Worm (Caenorhabditis elegans) whole organism, late embryonic: ENCODE data around the gene F52F10.2.
A peak's percentile ranks its signal among the peaks of the same experiment; 100 is the strongest.

ENCODE experiments used
- T23F11.4 ChIP-seq: fragments of 200-800 bp; sonication (Bioruptor generic); optimal IDR thresholded peaks from 2 replicates; lab custom pipeline; 2018; ENCODE audit warnings: mild to moderate bottlenecking, missing genetic modification characterization, missing compliant biosample characterization
- ahr-1 ChIP-seq: sonication (generic microtip); optimal IDR thresholded peaks from 2 replicates; lab custom pipeline; 2016; ENCODE audit warnings: missing genetic modification characterization, missing compliant biosample characterization
- ceh-19 ChIP-seq: fragments of 200-800 bp; sonication (Bioruptor generic); optimal IDR thresholded peaks from 2 replicates; lab custom pipeline; 2018; ENCODE audit warnings: mild to moderate bottlenecking, missing genetic modification characterization, missing compliant biosample characterization
- ceh-2 ChIP-seq: sonication (generic microtip); optimal IDR thresholded peaks from 2 replicates; lab custom pipeline; 2016; ENCODE audit warnings: missing genotype, missing genetic modification characterization, missing compliant biosample characterization
- ceh-24 ChIP-seq: sonication (generic microtip); optimal IDR thresholded peaks from 2 replicates; lab custom pipeline; 2016; ENCODE audit warnings: mild to moderate bottlenecking, missing genetic modification characterization, missing compliant biosample characterization
- ceh-34 ChIP-seq: sonication (generic microtip); optimal IDR thresholded peaks from 2 replicates; lab custom pipeline; 2016; ENCODE audit warnings: mild to moderate bottlenecking, missing genetic modification characterization, missing compliant biosample characterization
- ceh-6 ChIP-seq: fragments of 200-800 bp; sonication (Bioruptor generic); optimal IDR thresholded peaks from 2 replicates; lab custom pipeline; 2018; ENCODE audit warnings: mild to moderate bottlenecking, missing genetic modification characterization, missing compliant biosample characterization
- ceh-9 ChIP-seq: sonication (generic microtip); optimal IDR thresholded peaks from 2 replicates; lab custom pipeline; 2016; ENCODE audit warnings: mild to moderate bottlenecking, missing genetic modification characterization, inconsistent platforms, missing compliant biosample characterization
- dmd-4 ChIP-seq: sonication (generic microtip); optimal IDR thresholded peaks from 2 replicates; lab custom pipeline; 2016; ENCODE audit warnings: borderline replicate concordance, missing genetic modification characterization, missing compliant biosample characterization
- elt-2 ChIP-seq: sonication (generic microtip); optimal IDR thresholded peaks from 2 replicates; lab custom pipeline; 2016; ENCODE audit warnings: missing genetic modification reagents, missing genetic modification characterization, missing compliant biosample characterization
- elt-4 ChIP-seq: sonication (generic microtip); optimal IDR thresholded peaks from 2 replicates; lab custom pipeline; 2016; ENCODE audit warnings: missing genetic modification characterization, missing compliant biosample characterization
- eyg-1 ChIP-seq: sonication (generic microtip); optimal IDR thresholded peaks from 2 replicates; lab custom pipeline; 2016; ENCODE audit warnings: missing genotype, missing genetic modification characterization, missing compliant biosample characterization
- fax-1 ChIP-seq: sonication (generic microtip); optimal IDR thresholded peaks from 2 replicates; lab custom pipeline; 2016; ENCODE audit warnings: missing genotype, missing genetic modification characterization, missing compliant biosample characterization
- fkh-10 ChIP-seq: fragments of 150-350 bp; optimal IDR thresholded peaks from 2 replicates; lab custom pipeline; 2014; ENCODE audit warnings: missing biosample characterization, missing genetic modification reagents, missing genetic modification characterization
- fkh-6 ChIP-seq: sonication (generic microtip); optimal IDR thresholded peaks from 2 replicates; lab custom pipeline; 2016; ENCODE audit warnings: missing genetic modification characterization, missing compliant biosample characterization
- hlh-13 ChIP-seq: fragments of 200-800 bp; sonication (Bioruptor generic); optimal IDR thresholded peaks from 2 replicates; lab custom pipeline; 2018; ENCODE audit warnings: mild to moderate bottlenecking, missing genetic modification characterization, missing compliant biosample characterization
- hlh-30 ChIP-seq: sonication (generic microtip); optimal IDR thresholded peaks from 2 replicates; lab custom pipeline; 2017; ENCODE audit warnings: antibody characterized with exemption, missing genetic modification characterization, missing compliant biosample characterization; ENCODE audit not compliant: insufficient read depth
- hlh-6 ChIP-seq: sonication (generic microtip); optimal IDR thresholded peaks from 2 replicates; lab custom pipeline; 2016; ENCODE audit warnings: missing genotype, missing genetic modification characterization, missing compliant biosample characterization
- hlh-8 ChIP-seq: sonication (generic microtip); optimal IDR thresholded peaks from 2 replicates; lab custom pipeline; 2016; ENCODE audit warnings: missing genotype, missing genetic modification characterization, missing compliant biosample characterization
- lin-11 ChIP-seq: fragments of 200-800 bp; sonication (Bioruptor generic); optimal IDR thresholded peaks from 2 replicates; lab custom pipeline; 2018; ENCODE audit warnings: mild to moderate bottlenecking, missing genetic modification characterization, missing compliant biosample characterization
- mec-3 ChIP-seq: sonication (generic microtip); optimal IDR thresholded peaks from 2 replicates; lab custom pipeline; 2016; ENCODE audit warnings: borderline replicate concordance, missing genetic modification characterization, missing compliant biosample characterization
- nhr-232 ChIP-seq: sonication (generic microtip); optimal IDR thresholded peaks from 2 replicates; lab custom pipeline; 2016; ENCODE audit warnings: missing genetic modification characterization, missing compliant biosample characterization
- npax-4 ChIP-seq: sonication (generic microtip); optimal IDR thresholded peaks from 2 replicates; lab custom pipeline; 2016; ENCODE audit warnings: missing genetic modification characterization, missing compliant biosample characterization
- odd-2 ChIP-seq: sonication (generic microtip); optimal IDR thresholded peaks from 2 replicates; lab custom pipeline; 2017; ENCODE audit warnings: antibody characterized with exemption, mild to moderate bottlenecking, missing genetic modification characterization, missing compliant biosample characterization
- pha-4 ChIP-seq: fragments of 150-350 bp; optimal IDR thresholded peaks from 2 replicates; lab custom pipeline; 2018; ENCODE audit warnings: missing biosample characterization, missing genetic modification reagents, missing genetic modification characterization
- sdc-2 ChIP-seq: sonication (generic microtip); optimal IDR thresholded peaks from 2 replicates; lab custom pipeline; 2016; ENCODE audit warnings: missing genotype, missing genetic modification characterization, missing compliant biosample characterization
- sox-4 ChIP-seq: sonication (generic microtip); optimal IDR thresholded peaks from 2 replicates; lab custom pipeline; 2017; ENCODE audit warnings: mild to moderate bottlenecking, missing genetic modification characterization, inconsistent platforms, missing compliant biosample characterization
- tbx-2 ChIP-seq: sonication (generic microtip); optimal IDR thresholded peaks from 2 replicates; lab custom pipeline; 2016; ENCODE audit warnings: missing genetic modification characterization, missing compliant biosample characterization
- unc-55 ChIP-seq: sonication (generic microtip); optimal IDR thresholded peaks from 2 replicates; lab custom pipeline; 2017; ENCODE audit warnings: missing biosample characterization, missing genetic modification reagents, missing genetic modification characterization
- unc-86 ChIP-seq: sonication (generic microtip); optimal IDR thresholded peaks from 2 replicates; lab custom pipeline; 2016; ENCODE audit warnings: missing genetic modification characterization, missing compliant biosample characterization
- zip-5 ChIP-seq: sonication (generic microtip); optimal IDR thresholded peaks from 2 replicates; lab custom pipeline; 2016; ENCODE audit warnings: missing genetic modification characterization, missing compliant biosample characterization
- ztf-16 ChIP-seq: sonication (generic microtip); optimal IDR thresholded peaks from 2 replicates; lab custom pipeline; 2017; ENCODE audit warnings: missing genetic modification characterization, missing compliant biosample characterization

F52F10.2 gene

ce11 chrV:1541786-1542185 is 6.2 kb upstream of the F52F10.2 start, which contains the start of gene oac-31:
oac-31 (minus strand) TSS chrV:1541886.
- no peak for TF ChIP-seq ceh-9 (tag; lab: Kevin White, UChicago)

DNA sequence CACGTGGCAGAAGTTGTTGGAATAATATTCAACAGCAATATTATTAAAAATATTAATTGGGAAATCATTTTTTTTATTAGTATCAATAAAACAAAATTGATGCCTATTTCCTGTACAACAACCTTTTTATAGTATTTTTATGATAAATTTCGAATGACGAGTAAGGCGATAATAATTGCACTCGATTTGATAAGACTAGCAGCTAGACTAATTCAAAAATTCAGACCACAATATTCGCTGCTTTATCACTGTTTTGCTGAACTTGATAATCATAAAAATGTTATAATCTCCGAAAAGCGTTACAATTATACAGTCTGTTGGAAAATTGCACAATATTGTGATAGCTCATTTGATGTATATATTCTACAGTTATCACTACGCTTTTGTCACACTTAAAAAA is 2.2 kb upstream of the F52F10.2 start, which contains the start of gene oac-32:
TSS of gene oac-32 (minus strand) at position 90 of the 400 bp plus-strand sequence.
- TF ChIP-seq elt-2 (peak; percentile 25), odd-2 (tag; lab: Kevin White, UChicago) (no peak)

- no peak for TF ChIP-seq hlh-13 (GFP tag; lab: Kevin White, UChicago)
- no peak for TF ChIP-seq elt-4 (tag; lab: Kevin White, UChicago)
- TF ChIP-seq ceh-34 (tag; lab: Kevin White, UChicago): no peak
- no peak for TF ChIP-seq ceh-24 (tag; lab: Kevin White, UChicago)
- no peak for TF ChIP-seq unc-86 (tag; lab: Kevin White, UChicago)
- no peak for TF ChIP-seq unc-55 (GFP tag; lab: Kevin White, UChicago)
- TF ChIP-seq npax-4 (tag; lab: Kevin White, UChicago): no peak
- no peak for TF ChIP-seq sdc-2 (tag; lab: Kevin White, UChicago)
- TF ChIP-seq lin-11 (tag; lab: Kevin White, UChicago): no peak
- TF ChIP-seq eyg-1: no peak
- TF ChIP-seq hlh-8 (tag; lab: Kevin White, UChicago): no peak
- TF ChIP-seq fkh-6 (tag; lab: Kevin White, UChicago): no peak
- no peak for TF ChIP-seq zip-5 (tag; lab: Kevin White, UChicago)
- no peak for TF ChIP-seq hlh-6
- no peak for TF ChIP-seq pha-4 (tag; lab: Kevin White, UChicago)
- no peak for TF ChIP-seq ceh-19 (GFP tag; lab: Kevin White, UChicago)
These were observed 2.8 kb downstream of the F52F10.2 start for ce11 chrV:1550697-1551096.

ce11 chrV:1551143-1551542 is 3.2 kb downstream of the F52F10.2 start:
- TF ChIP-seq ceh-6 (GFP tag; lab: Kevin White, UChicago) (no peak), mec-3 (tag; lab: Kevin White, UChicago) (no peak), unc-86 (tag; lab: Kevin White, UChicago) (no peak), ceh-34 (tag; lab: Kevin White, UChicago) (no peak), sox-4 (tag; lab: Kevin White, UChicago) (no peak), fkh-10 (GFP tag; lab: Kevin White, UChicago) (no peak)

- no peak for TF ChIP-seq zip-5 (tag; lab: Kevin White, UChicago)
These were observed 5.1 kb downstream of the F52F10.2 start, which contains the start of gene srsx-8 for ce11 chrV:1553004-1553403. srsx-8 (minus strand) TSS chrV:1553104.

ce11 chrV:1555072-1555471 is 7.1 kb downstream of the F52F10.2 start:
- peak; percentile 86 for TF ChIP-seq elt-2
- no peak for TF ChIP-seq dmd-4 (tag; lab: Kevin White, UChicago)
- TF ChIP-seq ztf-16 (tag; lab: Kevin White, UChicago): no peak
- no peak for TF ChIP-seq fax-1
- no peak for TF ChIP-seq fkh-10 (GFP tag; lab: Kevin White, UChicago)

ce11 chrV:1558113-1558512 is 10.2 kb downstream of the F52F10.2 start:
- TF ChIP-seq elt-4 (tag; lab: Kevin White, UChicago) (no peak), tbx-2 (tag; lab: Kevin White, UChicago) (no peak), hlh-30 (no peak), hlh-6 (no peak), ahr-1 (tag; lab: Kevin White, UChicago) (no peak), hlh-13 (GFP tag; lab: Kevin White, UChicago) (no peak), unc-86 (tag; lab: Kevin White, UChicago) (no peak), nhr-232 (no peak), ceh-2 (tag; lab: Kevin White, UChicago) (no peak), T23F11.4 (no peak)
- TF ChIP-seq, all 69 proteins: peak for 0
